Worm (Caenorhabditis elegans) whole organism, L2 larva: Measurements from ENCODE around the gene CC8.3.

ENCODE experiments used
- C34F6.9 ChIP-seq: fragments of 150-350 bp; optimal IDR thresholded peaks from 2 replicates; lab custom pipeline; 2014; ENCODE audit warnings: missing biosample characterization, missing genetic modification characterization
- F13H6.1 ChIP-seq: sonication (generic microtip); optimal IDR thresholded peaks from 2 replicates; lab custom pipeline; 2016; ENCODE audit warnings: missing genetic modification characterization, missing compliant biosample characterization
- Y55F3AM.14 ChIP-seq: fragments of 200-800 bp; sonication (Bioruptor generic); optimal IDR thresholded peaks from 2 replicates; lab custom pipeline; 2018; ENCODE audit warnings: mild to moderate bottlenecking, missing genetic modification characterization, missing compliant biosample characterization
- alr-1 ChIP-seq: fragments of 150-350 bp; optimal IDR thresholded peaks from 2 replicates; lab custom pipeline; 2014; ENCODE audit warnings: missing biosample characterization, missing genetic modification characterization
- crh-2 ChIP-seq: sonication (generic microtip); optimal IDR thresholded peaks from 2 replicates; lab custom pipeline; 2017; ENCODE audit warnings: missing biosample characterization, missing genetic modification characterization
- dmd-4 ChIP-seq: sonication (generic microtip); optimal IDR thresholded peaks from 2 replicates; lab custom pipeline; 2017; ENCODE audit warnings: missing biosample characterization, missing genetic modification characterization
- elt-3 ChIP-seq: sonication (generic microtip); optimal IDR thresholded peaks from 2 replicates; lab custom pipeline; 2017; ENCODE audit warnings: missing biosample characterization, missing genetic modification characterization
- gmeb-1 ChIP-seq: fragments of 150-350 bp; optimal IDR thresholded peaks from 2 replicates; lab custom pipeline; 2014; ENCODE audit warnings: missing biosample characterization, missing genetic modification characterization
- lin-13 ChIP-seq: fragments of 150-350 bp; optimal IDR thresholded peaks from 2 replicates; lab custom pipeline; 2014; ENCODE audit warnings: missing biosample characterization, missing genetic modification reagents, missing genetic modification characterization
- lsy-2 ChIP-seq, 2 experiments: fragments of 150-350 bp in 1 of 2; sonication (generic microtip) in 1 of 2; optimal IDR thresholded peaks; 2 replicates each; lab custom pipeline; 2014 to 2017; ENCODE audit warnings: missing biosample characterization in 2 of 2, missing genetic modification characterization in 2 of 2
- nhr-10 ChIP-seq: sonication (generic microtip); optimal IDR thresholded peaks from 2 replicates; lab custom pipeline; 2017; ENCODE audit warnings: missing biosample characterization, missing genetic modification characterization
- nhr-12 ChIP-seq: fragments of 150-350 bp; optimal IDR thresholded peaks from 2 replicates; lab custom pipeline; 2014; ENCODE audit warnings: missing biosample characterization, missing genetic modification characterization
- nhr-129 ChIP-seq: fragments of 150-350 bp; optimal IDR thresholded peaks from 2 replicates; lab custom pipeline; 2014; ENCODE audit warnings: missing biosample characterization, missing genetic modification characterization
- nhr-23 ChIP-seq: fragments of 150-350 bp; optimal IDR thresholded peaks from 2 replicates; lab custom pipeline; 2014; ENCODE audit warnings: missing biosample characterization, missing genetic modification reagents, missing genetic modification characterization
- nhr-237 ChIP-seq: fragments of 150-350 bp; optimal IDR thresholded peaks from 2 replicates; lab custom pipeline; 2014; ENCODE audit warnings: missing biosample characterization, missing genetic modification characterization
- nhr-77 ChIP-seq: fragments of 150-350 bp; optimal IDR thresholded peaks from 2 replicates; lab custom pipeline; 2014; ENCODE audit warnings: missing biosample characterization, missing genetic modification characterization
- sem-4 ChIP-seq: fragments of 150-350 bp; optimal IDR thresholded peaks from 2 replicates; lab custom pipeline; 2014; ENCODE audit warnings: missing biosample characterization, missing genetic modification reagents, missing genetic modification characterization
- snpc-4 ChIP-seq: fragments of 150-350 bp; optimal IDR thresholded peaks from 2 replicates; lab custom pipeline; 2014; ENCODE audit warnings: missing biosample characterization, missing genetic modification characterization
- zag-1 ChIP-seq: fragments of 150-350 bp; optimal IDR thresholded peaks from 2 replicates; lab custom pipeline; 2014; ENCODE audit warnings: missing biosample characterization, missing genetic modification characterization
- ztf-4 ChIP-seq: fragments of 150-350 bp; optimal IDR thresholded peaks from 2 replicates; lab custom pipeline; 2014; ENCODE audit warnings: missing biosample characterization, missing genetic modification characterization

CC8.3 gene

DNA sequence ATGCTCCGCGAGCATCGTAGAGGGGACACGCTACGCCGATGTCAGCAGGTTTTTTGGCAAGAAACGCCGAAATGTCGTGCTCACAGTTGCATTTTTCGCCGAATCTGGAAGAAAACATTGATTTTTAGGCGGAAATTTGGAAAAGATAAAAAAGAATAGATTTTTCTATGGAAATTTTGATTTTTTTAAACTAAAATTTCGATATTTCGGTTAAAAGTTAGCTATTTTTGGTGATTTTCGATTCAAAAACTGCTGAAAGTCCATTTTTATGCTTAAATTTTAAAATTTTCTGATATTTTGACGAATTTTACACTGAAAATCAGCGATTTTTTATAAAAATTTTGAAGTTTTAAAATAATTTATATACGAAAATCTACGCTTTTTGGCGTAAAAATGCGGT is 44.7 kb downstream of the CC8.3 start:
- TF ChIP-seq crh-2 (tag; lab: Kevin White, UChicago) (no peak), lin-13 (GFP tag; lab: Kevin White, UChicago) (no peak), gmeb-1 (tag; lab: Kevin White, UChicago) (no peak), nhr-12 (no peak), alr-1 (tag; lab: Kevin White, UChicago) (no peak), dmd-4 (tag; lab: Kevin White, UChicago) (no peak), nhr-10 (tag; lab: Kevin White, UChicago) (no peak), zag-1 (tag; lab: Kevin White, UChicago) (no peak), Y55F3AM.14 (no peak), elt-3 (no peak), snpc-4 (tag; lab: Kevin White, UChicago) (no peak), C34F6.9 (tag; lab: Kevin White, UChicago) (no peak)
- TF ChIP-seq, all 48 proteins: peak for 0

DNA sequence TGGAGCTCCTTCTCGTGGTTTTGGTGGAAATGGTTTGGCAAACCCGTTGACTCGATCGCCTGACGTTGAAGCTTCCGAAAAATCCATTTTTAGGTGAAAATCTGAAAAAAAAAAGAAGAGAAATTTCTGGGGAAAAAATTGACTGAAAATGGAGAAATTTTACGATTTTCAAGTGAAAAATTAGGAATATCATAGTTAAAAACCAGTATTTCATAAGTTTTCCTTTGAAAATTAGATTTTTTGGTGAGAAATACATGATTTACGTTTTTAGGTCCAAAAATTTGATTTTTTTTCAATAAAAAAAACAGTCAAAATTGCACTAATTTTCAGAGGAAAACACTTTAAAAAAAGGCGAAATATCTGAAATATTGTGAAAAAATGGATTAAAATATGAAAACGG is 48.6 kb downstream of the CC8.3 start, which contains the start of gene taf-2:
taf-2 (minus strand) TSS at position 101 of the 400 bp plus-strand sequence.
- TF ChIP-seq nhr-23 (tag; lab: Kevin White, UChicago) = no peak
- TF ChIP-seq sem-4 (tag; lab: Kevin White, UChicago) = no peak
- no peak for TF ChIP-seq F13H6.1 (tag; lab: Kevin White, UChicago)
- TF ChIP-seq nhr-77 (tag; lab: Kevin White, UChicago) = no peak
- TF ChIP-seq gmeb-1 (tag; lab: Kevin White, UChicago) = no peak
- TF ChIP-seq ztf-4 = no peak
- no peak for TF ChIP-seq lsy-2 (tag; optimal IDR thresholded peaks at IDR 0.05; lab: Kevin White, UChicago)
- no peak for TF ChIP-seq nhr-129 (tag; lab: Kevin White, UChicago)
- no peak for TF ChIP-seq nhr-237
- no peak for TF ChIP-seq nhr-10 (tag; lab: Kevin White, UChicago)
